Worm (Caenorhabditis elegans): ENCODE measurements around the gene K09C8.2.

K09C8.2 gene

DNA sequence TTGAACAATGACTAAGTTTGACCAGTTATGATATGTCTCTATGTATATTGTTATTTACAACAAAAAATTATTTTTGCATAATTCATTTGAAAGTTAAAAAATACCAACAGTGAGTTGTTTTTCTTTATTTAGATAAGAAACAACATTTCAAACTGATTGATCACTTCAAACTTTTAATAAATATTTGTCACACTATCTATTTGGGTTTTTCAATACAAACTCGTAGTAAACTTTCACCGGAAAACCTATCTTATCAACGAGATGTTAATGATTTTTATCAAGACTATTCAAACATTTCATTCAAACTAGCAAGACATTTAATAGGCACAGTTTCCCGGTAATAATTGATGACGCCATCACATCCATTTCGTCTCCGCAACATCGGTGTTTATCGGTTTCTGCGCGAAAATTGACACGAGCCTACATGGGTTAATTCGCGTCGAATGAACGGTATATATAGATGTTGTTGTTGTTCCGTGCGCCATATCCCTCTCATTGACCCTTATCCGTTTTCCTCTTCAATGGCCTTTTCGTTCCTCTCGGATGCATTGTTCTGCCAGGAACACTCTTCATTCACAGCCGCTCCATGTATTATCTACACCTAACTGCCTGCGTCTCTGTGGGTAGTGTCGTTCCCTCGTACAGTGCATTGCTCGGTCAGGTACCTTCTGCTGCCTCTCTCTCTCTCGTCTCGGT, 31.1 kb downstream of the K09C8.2 start (continued):
- TF ChIP-seq saeg-2 (GFP tag; IDR thresholded peaks at IDR 0.05) (0 out of 2 replicates have a peak, but pooled peaks have one; percentile 11), jun-1 (tag; optimal IDR thresholded peaks at IDR 0.05) (no peak), Y105C5A.15 (GFP tag; IDR thresholded peaks at IDR 0.05) (no peak), lim-7 (GFP tag; IDR thresholded peaks at IDR 0.05) (no peak), F44E2.7 (GFP tag; IDR thresholded peaks at IDR 0.05) (no peak), daf-19 (GFP tag; conservative IDR thresholded peaks at IDR 0.05) (no peak)

DNA sequence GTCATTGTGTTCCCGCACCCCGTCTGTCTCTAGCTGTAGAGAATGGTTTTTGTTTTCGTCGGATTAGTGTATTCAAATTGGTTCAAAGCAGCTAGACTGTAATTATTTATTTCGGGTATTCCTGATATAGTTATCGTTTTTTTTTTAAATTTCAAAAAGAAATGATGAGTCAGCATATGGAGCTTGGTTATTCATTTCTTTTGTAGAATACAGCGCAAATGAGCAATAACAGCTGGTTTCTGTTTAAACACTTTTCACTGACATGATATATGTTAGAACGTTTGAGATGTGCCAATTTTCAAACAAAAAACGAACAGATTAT, 31.6 kb downstream of the K09C8.2 start:
- TF ChIP-seq unc-62 (GFP tag; optimal IDR thresholded peaks at IDR 0.05 in 1 of 2), result peak in 1 of 2 experiments; percentile 94
- no peak for TF ChIP-seq unc-62 (tag; optimal IDR thresholded peaks at IDR 0.05)
- TF ChIP-seq aly-2 (tag; optimal IDR thresholded peaks at IDR 0.05), result no peak
- TF ChIP-seq hif-1 (tag; optimal IDR thresholded peaks at IDR 0.05), result no peak

DNA sequence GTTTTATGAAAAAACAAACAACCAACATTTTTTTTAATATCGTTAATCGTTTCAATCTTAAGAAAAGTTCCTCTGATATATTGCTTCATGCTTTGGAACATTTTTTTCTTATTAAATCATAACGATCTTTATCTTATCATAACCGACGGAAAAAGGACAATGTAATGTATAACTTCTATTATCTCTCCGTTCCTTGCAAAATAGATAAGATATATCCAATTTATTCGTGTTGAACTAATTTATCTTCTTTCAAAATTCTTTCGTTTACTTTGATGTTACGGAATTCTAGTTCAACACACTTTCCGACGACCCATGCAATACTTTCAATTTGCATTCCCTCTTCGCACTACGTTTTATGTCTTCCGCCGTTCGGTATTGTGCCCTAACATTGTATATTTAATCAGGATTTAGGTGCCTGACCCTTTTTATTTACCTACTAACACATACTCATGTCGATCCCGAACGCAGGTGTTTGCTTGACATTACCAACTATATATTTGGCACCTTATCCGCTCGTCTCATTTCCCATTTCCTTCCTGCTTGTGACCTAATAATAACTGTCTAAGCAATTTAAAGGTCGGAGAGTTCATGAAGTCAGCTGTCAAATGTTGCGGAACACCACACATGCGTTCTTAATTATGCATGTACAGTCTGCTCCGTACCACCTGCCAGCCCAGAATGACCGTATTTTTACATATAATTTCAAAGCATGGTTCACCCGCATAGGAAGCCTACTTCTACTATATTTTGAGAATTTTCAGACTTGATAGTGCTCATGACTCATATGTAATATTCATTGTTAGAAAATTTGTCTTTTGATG, 32.3 kb downstream of the K09C8.2 start:
- no peak for TF ChIP-seq T20F7.1 (GFP tag; optimal IDR thresholded peaks at IDR 0.05)
- TF ChIP-seq php-3 (GFP tag; IDR thresholded peaks at IDR 0.05), result no peak
- peak in 1 of 2 experiments; percentile 94 for TF ChIP-seq unc-62 (GFP tag; optimal IDR thresholded peaks at IDR 0.05 in 1 of 2)
- no peak for TF ChIP-seq unc-62 (tag; optimal IDR thresholded peaks at IDR 0.05)

DNA sequence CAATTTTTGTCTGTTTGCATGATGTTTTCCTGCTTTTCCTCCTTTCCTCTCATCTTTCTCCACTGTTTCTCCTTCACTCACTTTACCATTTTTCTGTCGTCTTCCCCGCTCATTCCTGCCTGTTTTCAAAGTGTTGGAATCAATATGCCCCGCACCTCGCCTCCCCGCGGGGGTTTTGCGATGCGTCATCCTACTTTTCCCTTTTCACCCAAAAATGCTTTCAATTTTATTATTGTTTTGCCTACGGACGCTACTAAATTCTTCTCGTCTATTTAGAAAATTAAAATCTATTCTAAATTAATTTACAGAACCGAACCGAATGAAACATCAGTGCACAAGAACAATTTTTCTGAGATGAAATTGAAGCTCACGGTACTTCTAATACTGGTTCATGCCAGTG, 32.9 kb downstream of the K09C8.2 start, which contains the start of gene ver-3:
Gene ver-3 (plus strand): TSS at position 301 of the 400 bp plus-strand sequence.
- TF ChIP-seq arid-1 (GFP tag; conservative IDR thresholded peaks at IDR 0.05) (no peak), ZK546.5 (tag; optimal IDR thresholded peaks at IDR 0.05) (no peak), unc-62 (GFP tag; optimal IDR thresholded peaks at IDR 0.05 in 1 of 2) (no peak), unc-62 (tag; optimal IDR thresholded peaks at IDR 0.05) (no peak), dve-1 (tag; optimal IDR thresholded peaks at IDR 0.05; ENCODE audit: insufficient read depth) (peak; percentile 38), aha-1 (tag) (peak; percentile 64), pqm-1 (tag; optimal IDR thresholded peaks at IDR 0.05) (peak; percentile 23)

DNA sequence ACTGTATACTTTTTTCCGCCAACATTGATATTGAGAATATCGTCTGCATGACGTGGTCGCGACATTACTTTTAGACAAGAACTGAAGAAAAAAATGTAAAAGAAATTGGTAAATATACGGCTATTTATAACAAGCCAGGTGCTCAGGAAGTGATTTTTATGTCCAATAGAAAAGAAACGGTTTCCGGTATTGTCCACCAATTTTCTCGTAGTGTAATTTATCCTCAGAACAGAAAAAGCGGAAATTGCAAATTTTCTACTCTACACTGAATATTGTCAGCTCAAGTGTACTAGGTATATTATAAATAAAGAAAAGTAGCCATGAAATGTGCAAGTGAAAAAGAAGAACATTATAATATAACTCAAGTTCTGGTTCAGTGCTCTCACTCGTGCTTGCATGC, 39.9 kb downstream of the K09C8.2 start, which contains the start of gene F59F3.6:
Gene F59F3.6 (minus strand): TSS at position 101 of the 400 bp plus-strand sequence.
- TF ChIP-seq unc-62 (GFP tag; optimal IDR thresholded peaks at IDR 0.05 in 1 of 2) (no peak), unc-62 (tag; optimal IDR thresholded peaks at IDR 0.05) (no peak), cey-2 (tag; optimal IDR thresholded peaks at IDR 0.05; ENCODE audit: borderline replicate concordance, insufficient read depth) (no peak), spr-3 (GFP tag; optimal IDR thresholded peaks at IDR 0.05) (no peak), nhr-77 (tag; optimal IDR thresholded peaks at IDR 0.05) (no peak), nhr-41 (GFP tag; IDR thresholded peaks at IDR 0.05) (no peak), egl-43 (GFP tag; IDR thresholded peaks at IDR 0.05) (no peak), Y75B8A.6 (GFP tag; IDR thresholded peaks at IDR 0.05) (no peak), aha-1 (tag) (peak; percentile 45)

DNA sequence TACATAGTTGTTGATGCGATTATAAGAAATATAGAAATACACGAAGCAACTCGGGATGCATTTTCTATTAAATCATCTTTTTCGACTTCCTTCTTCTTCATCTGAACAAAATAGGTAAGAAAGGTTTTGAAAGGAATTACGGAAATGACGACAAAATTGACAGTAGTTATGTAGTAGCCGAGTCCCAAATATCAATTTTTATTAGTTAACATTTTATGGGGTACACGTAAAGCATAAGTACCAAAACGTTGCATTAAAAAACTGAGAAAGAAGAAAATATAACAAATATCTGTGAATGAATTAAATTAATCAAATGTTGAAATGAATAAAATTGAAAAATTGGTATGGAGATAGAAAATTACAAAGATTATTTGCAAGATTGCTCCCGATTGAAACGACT, 42.5 kb downstream of the K09C8.2 start, which contains the start of gene col-177:
Gene col-177 (minus strand): TSS at position 101 of the 400 bp plus-strand sequence.
- no peak for TF ChIP-seq lir-3 (tag; optimal IDR thresholded peaks at IDR 0.05)
- no peak for TF ChIP-seq F49E8.2 (tag; optimal IDR thresholded peaks at IDR 0.05; ENCODE audit: borderline replicate concordance)
- no peak for TF ChIP-seq egl-27 (tag; optimal IDR thresholded peaks at IDR 0.05)

DNA sequence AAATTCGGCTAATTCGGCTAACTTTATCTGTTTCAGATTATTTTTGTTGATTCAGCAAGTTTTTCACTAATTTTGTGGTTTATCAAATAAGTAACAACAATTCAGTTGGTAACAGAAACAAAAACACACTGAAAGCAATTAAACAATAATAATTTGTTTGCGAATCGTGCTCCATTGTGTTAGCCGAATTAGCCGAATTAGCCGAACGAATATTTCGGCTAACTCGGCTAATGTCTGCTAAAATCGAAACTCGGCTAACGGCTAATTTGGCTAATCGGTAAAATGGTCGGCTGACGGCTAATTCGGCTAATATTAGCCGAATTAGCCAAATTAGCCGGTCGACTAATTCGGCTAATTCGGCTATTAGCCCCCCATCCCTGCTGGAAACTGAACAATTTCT, 44.5 kb downstream of the K09C8.2 start:
- TF ChIP-seq nhr-41 (GFP tag; IDR thresholded peaks at IDR 0.05), result no peak
- no peak for TF ChIP-seq lim-7 (GFP tag; IDR thresholded peaks at IDR 0.05)
- TF ChIP-seq D1046.2 (GFP tag; IDR thresholded peaks at IDR 0.05), result no peak
- TF ChIP-seq arid-1 (GFP tag; conservative IDR thresholded peaks at IDR 0.05), result no peak
- TF ChIP-seq Y48G9A.11 (GFP tag; IDR thresholded peaks at IDR 0.05), result no peak
- TF ChIP-seq zfp-2 (tag; optimal IDR thresholded peaks at IDR 0.05), result no peak
- no peak for TF ChIP-seq sdz-12 (GFP tag; optimal IDR thresholded peaks at IDR 0.05)
- no peak for TF ChIP-seq ztf-11 (tag; optimal IDR thresholded peaks at IDR 0.05)
- TF ChIP-seq dve-1 (tag; optimal IDR thresholded peaks at IDR 0.05; ENCODE audit: insufficient read depth), result no peak
- no peak for TF ChIP-seq ceh-62 (tag; optimal IDR thresholded peaks at IDR 0.05)
- no peak for TF ChIP-seq snpc-1.2 (GFP tag; IDR thresholded peaks at IDR 0.05)
- TF ChIP-seq daf-8 (GFP tag; IDR thresholded peaks at IDR 0.05), result no peak
- TF ChIP-seq nhr-48 (tag; optimal IDR thresholded peaks at IDR 0.05), result no peak
- no peak for TF ChIP-seq ceh-28 (tag; optimal IDR thresholded peaks at IDR 0.05)
- no peak for TF ChIP-seq lin-13 (GFP tag; optimal IDR thresholded peaks at IDR 0.05)

All from whole organism, L4 larva.